Worm (Caenorhabditis elegans) whole organism, L4/young adult: ENCODE measurements around the gene lgc-55.

ENCODE experiments used
- W03F9.2 ChIP-seq: fragments of 150-350 bp; optimal IDR thresholded peaks from 2 replicates; lab custom pipeline; 2014; ENCODE audit warnings: missing biosample characterization, missing genetic modification characterization
- dao-5 ChIP-seq: sonication (generic microtip); optimal IDR thresholded peaks from 2 replicates; lab custom pipeline; 2016; ENCODE audit warnings: missing genotype, missing genetic modification characterization, moderate library complexity, missing compliant biosample characterization
- him-1 ChIP-seq: sonication (generic microtip); optimal IDR thresholded peaks from 2 replicates; lab custom pipeline; 2016; ENCODE audit warnings: missing genotype, missing genetic modification reagents, missing genetic modification characterization, missing compliant biosample characterization

ce11 chrV:20007470-20007869 lies 15.4 kb upstream of the lgc-55 start, which contains the start of gene Y60A3A.23:
- TF ChIP-seq him-1 (no peak), dao-5 (tag; lab: Kevin White, UChicago) (no peak), W03F9.2 (tag; lab: Kevin White, UChicago) (no peak)
